Fruit fly (Drosophila melanogaster) whole organism, wandering third instar larva: ENCODE measurements around the gene CG43739.

Experiments
- Abd-B ChIP-seq: fragments of >200 bp; optimal IDR thresholded peaks from 2 replicates; lab custom pipeline; 2017; ENCODE audit warnings: missing biosample characterization, missing genetic modification characterization
- CG32264 ChIP-seq: fragments of 200-800 bp; sonication (Bioruptor generic); optimal IDR thresholded peaks from 2 replicates; lab custom pipeline; 2016; ENCODE audit warnings: missing biosample characterization, missing genetic modification characterization
- CG9705 ChIP-seq: fragments of 200-800 bp; sonication (Bioruptor generic); optimal IDR thresholded peaks from 2 replicates; lab custom pipeline; 2018; ENCODE audit warnings: missing biosample characterization, mild to moderate bottlenecking, missing genetic modification characterization
- CrebA ChIP-seq: fragments of 200-800 bp; sonication (Bioruptor generic); optimal IDR thresholded peaks from 2 replicates; lab custom pipeline; 2016; ENCODE audit warnings: missing biosample characterization, mild to moderate bottlenecking, missing genetic modification characterization, borderline replicate concordance
- Dfd ChIP-seq: fragments of >200 bp; optimal IDR thresholded peaks from 2 replicates; lab custom pipeline; 2017; ENCODE audit warnings: missing biosample characterization, missing genetic modification characterization
- Dif ChIP-seq: fragments of 200-275, 200-300 bp; sonication (Bioruptor generic); optimal IDR thresholded peaks from 2 replicates; lab custom pipeline; 2018; ENCODE audit warnings: missing biosample characterization, missing genetic modification characterization; ENCODE audit not compliant: partially characterized antibody
- GATAd ChIP-seq: sonication (Bioruptor generic); optimal IDR thresholded peaks from 2 replicates; lab custom pipeline; 2016; ENCODE audit warnings: missing biosample characterization, missing genetic modification characterization
- HLH106 ChIP-seq: fragments of 200-800 bp; optimal IDR thresholded peaks from 3 replicates; lab custom pipeline; 2019; ENCODE audit warnings: missing biosample characterization, mild to moderate bottlenecking, missing genetic modification characterization, moderate library complexity
- Hnf4 ChIP-seq: fragments of 200-800 bp; sonication (Bioruptor generic); optimal IDR thresholded peaks from 2 replicates; lab custom pipeline; 2016; ENCODE audit warnings: missing biosample characterization, mild to moderate bottlenecking, missing genetic modification characterization
- Hr78 ChIP-seq: fragments of >200 bp; optimal IDR thresholded peaks from 2 replicates; lab custom pipeline; 2017; ENCODE audit warnings: missing biosample characterization, missing genetic modification characterization
- Hr83 ChIP-seq: fragments of 200-300 bp; sonication (Bioruptor generic); optimal IDR thresholded peaks from 2 replicates; lab custom pipeline; 2016; ENCODE audit warnings: missing biosample characterization, mild to moderate bottlenecking, missing genetic modification characterization, moderate library complexity; ENCODE audit not compliant: poor library complexity, severe bottlenecking
- Jra ChIP-seq: sonication (Bioruptor generic); optimal IDR thresholded peaks from 2 replicates; lab custom pipeline; 2016; ENCODE audit warnings: missing biosample characterization, missing genetic modification characterization
- Mio ChIP-seq: sonication (Bioruptor generic); optimal IDR thresholded peaks from 2 replicates; lab custom pipeline; 2016; ENCODE audit warnings: missing biosample characterization, missing genetic modification characterization
- Myc ChIP-seq: fragments of >200 bp; optimal IDR thresholded peaks from 2 replicates; lab custom pipeline; 2017
- OdsH ChIP-seq: fragments of 200-800 bp; sonication (Bioruptor generic); optimal IDR thresholded peaks from 2 replicates; lab custom pipeline; 2016; ENCODE audit warnings: missing biosample characterization, mild to moderate bottlenecking, missing genetic modification characterization
- Rel ChIP-seq, 2 experiments: fragments of 200-800 bp; sonication (Bioruptor generic) in 1 of 2; optimal IDR thresholded peaks; 2 replicates in 1 of 2; 3 replicates in 1 of 2; lab custom pipeline; 2016 to 2019; ENCODE audit warnings: mild to moderate bottlenecking in 2 of 2, missing biosample characterization in 2 of 2, missing genetic modification characterization in 2 of 2, moderate library complexity in 1 of 2
- Sp1 ChIP-seq: fragments of 200-800 bp; sonication (Bioruptor generic); optimal IDR thresholded peaks from 3 replicates; lab custom pipeline; 2019; ENCODE audit warnings: missing biosample characterization, mild to moderate bottlenecking, missing genetic modification characterization, moderate library complexity
- Vsx2 ChIP-seq: fragments of 200-300, 225-300 bp; sonication (Bioruptor generic); optimal IDR thresholded peaks from 2 replicates; lab custom pipeline; 2018; ENCODE audit warnings: missing biosample characterization, missing genetic modification characterization; ENCODE audit not compliant: partially characterized antibody
- br ChIP-seq: fragments of 200-800 bp; sonication (Bioruptor generic); optimal IDR thresholded peaks from 2 replicates; lab custom pipeline; 2016; ENCODE audit warnings: missing biosample characterization, missing genetic modification characterization
- brk ChIP-seq: fragments of 200-800 bp; sonication (Bioruptor generic); optimal IDR thresholded peaks from 2 replicates; lab custom pipeline; 2016; ENCODE audit warnings: missing biosample characterization, mild to moderate bottlenecking, missing genetic modification characterization
- dl ChIP-seq, 2 experiments: fragments of 175-275, 200-275 bp in 1 of 2; fragments of 200-275 bp in 1 of 2; sonication (Bioruptor generic); optimal IDR thresholded peaks; lab custom pipeline; 2018; ENCODE audit warnings: mild to moderate bottlenecking in 2 of 2, missing biosample characterization in 2 of 2, missing genetic modification characterization in 2 of 2, moderate library complexity in 2 of 2; ENCODE audit not compliant: partially characterized antibody in 2 of 2, insufficient read depth in 1 of 2
- ey ChIP-seq: fragments of 200-800 bp; sonication (Bioruptor generic); optimal IDR thresholded peaks from 2 replicates; lab custom pipeline; 2016; ENCODE audit warnings: missing biosample characterization, missing genetic modification characterization
- foxo ChIP-seq, 2 experiments: fragments of 200-800 bp; sonication (Bioruptor generic); optimal IDR thresholded peaks; 2 replicates in 1 of 2; 3 replicates in 1 of 2; lab custom pipeline; 2016 to 2017; ENCODE audit warnings: missing biosample characterization in 2 of 2, missing genetic modification characterization in 2 of 2
- fru ChIP-seq: fragments of 200-800 bp; sonication (Bioruptor generic); optimal IDR thresholded peaks from 3 replicates; lab custom pipeline; 2016; ENCODE audit warnings: missing biosample characterization, mild to moderate bottlenecking, missing genetic modification characterization
- h ChIP-seq: fragments of 200-800 bp; sonication (Bioruptor generic); optimal IDR thresholded peaks from 3 replicates; lab custom pipeline; 2016; ENCODE audit warnings: missing biosample characterization, mild to moderate bottlenecking, missing genetic modification characterization
- jim ChIP-seq: fragments of 175-275, 200-325 bp; sonication (Bioruptor generic); optimal IDR thresholded peaks from 2 replicates; lab custom pipeline; 2016; ENCODE audit warnings: missing biosample characterization, mild to moderate bottlenecking, missing genetic modification characterization
- lola ChIP-seq: fragments of >200 bp; optimal IDR thresholded peaks from 2 replicates; lab custom pipeline; 2017; ENCODE audit warnings: missing biosample characterization, missing genetic modification characterization
- pan ChIP-seq: fragments of >200 bp; optimal IDR thresholded peaks from 2 replicates; lab custom pipeline; 2017
- psq ChIP-seq: fragments of 200-800 bp; sonication (Bioruptor generic); optimal IDR thresholded peaks from 3 replicates; lab custom pipeline; 2017; ENCODE audit warnings: missing biosample characterization, mild to moderate bottlenecking, missing genetic modification characterization, moderate library complexity
- rgr ChIP-seq: fragments of 200-800 bp; sonication (Bioruptor generic); optimal IDR thresholded peaks from 3 replicates; lab custom pipeline; 2016; ENCODE audit warnings: missing biosample characterization, mild to moderate bottlenecking, missing genetic modification characterization
- sage ChIP-seq: fragments of 200-800 bp; sonication (Bioruptor generic); optimal IDR thresholded peaks from 2 replicates; lab custom pipeline; 2016; ENCODE audit warnings: missing biosample characterization, mild to moderate bottlenecking, missing genetic modification characterization
- sv ChIP-seq: fragments of 200-800 bp; sonication (Bioruptor generic); optimal IDR thresholded peaks from 3 replicates; lab custom pipeline; 2016; ENCODE audit warnings: missing biosample characterization, missing genetic modification characterization
- tai ChIP-seq: sonication (Bioruptor generic); optimal IDR thresholded peaks from 2 replicates; lab custom pipeline; 2016; ENCODE audit warnings: missing biosample characterization, missing genetic modification characterization
- usp ChIP-seq: fragments of >200 bp; optimal IDR thresholded peaks from 2 replicates; lab custom pipeline; 2017; ENCODE audit warnings: missing biosample characterization, missing genetic modification characterization
- woc ChIP-seq: sonication (Bioruptor generic); optimal IDR thresholded peaks from 2 replicates; lab custom pipeline; 2016; ENCODE audit warnings: missing biosample characterization, mild to moderate bottlenecking, missing genetic modification characterization

The CG43739 gene

dm6 chr2L:20922196-20923087, 3.7 kb upstream of the CG43739 start, which contains the start of gene Mtp (continued):
- TF ChIP-seq OdsH (GFP tag; lab: Kevin White, UChicago) (peak; percentile 71), Hr78 (GFP tag; lab: Kevin White, UChicago) (no peak), Hnf4 (GFP tag; lab: Kevin White, UChicago) (peak; percentile 60), jim (GFP tag; lab: Kevin White, UChicago) (no peak), psq (peak; percentile 58), dl (GFP tag; optimal IDR thresholded peaks at IDR 0.05; lab: Kevin White, UChicago; ENCODE audit: insufficient read depth in 1 of 2, partially characterized antibody in 2 of 2) (no peak)
- TF ChIP-seq, all 38 proteins: peak for 17

- TF ChIP-seq Hnf4 (GFP tag; lab: Kevin White, UChicago) (peak; percentile 73), rgr (GFP tag; lab: Kevin White, UChicago) (peak; percentile 77), Hr83 (GFP tag; lab: Kevin White, UChicago) (peak; percentile 35), psq (peak; percentile 46), sage (GFP tag; lab: Kevin White, UChicago) (peak; percentile 79), jim (GFP tag; lab: Kevin White, UChicago) (no peak), Rel (GFP tag; optimal IDR thresholded peaks at IDR 0.05; lab: Kevin White, UChicago) (peak; percentile 21), Rel (tag; optimal IDR thresholded peaks at IDR 0.05; lab: Kevin White, UChicago) (peak; percentile 70), Sp1 (GFP tag; lab: Kevin White, UChicago) (peak; percentile 72), HLH106 (tag; lab: Kevin White, UChicago) (peak; percentile 16), ey (GFP tag; lab: Kevin White, UChicago) (peak; percentile 71), foxo (GFP tag; optimal IDR thresholded peaks at IDR 0.05; lab: Kevin White, UChicago) (peak in 1 of 2 experiments; percentile 82), Dfd (GFP tag; lab: Kevin White, UChicago) (peak; percentile 20), br (GFP tag; lab: Kevin White, UChicago) (peak; percentile 67), fru (GFP tag; lab: Kevin White, UChicago) (peak; percentile 80), CrebA (GFP tag; lab: Kevin White, UChicago) (no peak), CG32264 (GFP tag; lab: Kevin White, UChicago) (peak; percentile 42), Vsx2 (no peak), h (peak; percentile 81), brk (GFP tag; lab: Kevin White, UChicago) (peak; percentile 41), OdsH (GFP tag; lab: Kevin White, UChicago) (peak; percentile 66), sv (GFP tag; lab: Kevin White, UChicago) (peak; percentile 81), tai (GFP tag; lab: Kevin White, UChicago) (peak; percentile 54), Hr78 (GFP tag; lab: Kevin White, UChicago) (no peak), GATAd (GFP tag; lab: Kevin White, UChicago) (no peak)
These were observed 566 bp downstream of the CG43739 start for dm6 chr2L:20918056-20918674.

dm6 chr2L:20917235-20918055, 1.3 kb downstream of the CG43739 start:
- no peak for TF ChIP-seq lola (GFP tag; lab: Kevin White, UChicago)
- no peak for TF ChIP-seq dl (GFP tag; optimal IDR thresholded peaks at IDR 0.05; lab: Kevin White, UChicago; ENCODE audit: insufficient read depth in 1 of 2, partially characterized antibody in 2 of 2)
- no peak for TF ChIP-seq Hnf4 (GFP tag; lab: Kevin White, UChicago)
- TF ChIP-seq Mio (GFP tag; lab: Kevin White, UChicago), result no peak
- TF ChIP-seq h, result peak; percentile 52
- no peak for TF ChIP-seq Rel (GFP tag; optimal IDR thresholded peaks at IDR 0.05; lab: Kevin White, UChicago)
- TF ChIP-seq Rel (tag; optimal IDR thresholded peaks at IDR 0.05; lab: Kevin White, UChicago), result peak; percentile 2
- TF ChIP-seq tai (GFP tag; lab: Kevin White, UChicago), result no peak
- peak; percentile 29 for TF ChIP-seq Dif (GFP tag; lab: Kevin White, UChicago)
- peak; percentile 55 for TF ChIP-seq Sp1 (GFP tag; lab: Kevin White, UChicago)
- no peak for TF ChIP-seq sv (GFP tag; lab: Kevin White, UChicago)
- TF ChIP-seq woc (GFP tag; lab: Kevin White, UChicago), result peak; percentile 41
- TF ChIP-seq usp (GFP tag; lab: Kevin White, UChicago), result no peak
- no peak for TF ChIP-seq CG32264 (GFP tag; lab: Kevin White, UChicago)
- TF ChIP-seq ey (GFP tag; lab: Kevin White, UChicago), result peak; percentile 27
- TF ChIP-seq brk (GFP tag; lab: Kevin White, UChicago), result peak; percentile 34
- TF ChIP-seq CrebA (GFP tag; lab: Kevin White, UChicago), result no peak
- TF ChIP-seq Vsx2, result no peak
- TF ChIP-seq sage (GFP tag; lab: Kevin White, UChicago), result no peak
- TF ChIP-seq Myc (lab: Kevin White, UChicago), result no peak
- TF ChIP-seq CG9705 (GFP tag; lab: Kevin White, UChicago), result peak; percentile 61
- TF ChIP-seq Hr78 (GFP tag; lab: Kevin White, UChicago), result no peak
- TF ChIP-seq psq, result peak; percentile 34
- no peak for TF ChIP-seq pan
- TF ChIP-seq br (GFP tag; lab: Kevin White, UChicago), result peak; percentile 31
- no peak for TF ChIP-seq Jra
- TF ChIP-seq fru (GFP tag; lab: Kevin White, UChicago), result peak; percentile 47
- peak; percentile 56 for TF ChIP-seq OdsH (GFP tag; lab: Kevin White, UChicago)
- no peak for TF ChIP-seq Abd-B (GFP tag; lab: Kevin White, UChicago)
- no peak for TF ChIP-seq GATAd (GFP tag; lab: Kevin White, UChicago)
- peak in 1 of 2 experiments; percentile 70 for TF ChIP-seq foxo (GFP tag; optimal IDR thresholded peaks at IDR 0.05; lab: Kevin White, UChicago)
- TF ChIP-seq Dfd (GFP tag; lab: Kevin White, UChicago), result no peak
- TF ChIP-seq rgr (GFP tag; lab: Kevin White, UChicago), result peak; percentile 47
- peak; percentile 86 for TF ChIP-seq HLH106 (tag; lab: Kevin White, UChicago)
